Worm (Caenorhabditis elegans) whole organism, L2 larva: Measurements from ENCODE around the gene M03D4.4.
A peak's percentile ranks its signal among the peaks of the same experiment; 100 is the strongest.

ENCODE experiments used
- ZK546.5 ChIP-seq: sonication (generic microtip); optimal IDR thresholded peaks from 2 replicates; lab custom pipeline; 2017; ENCODE audit warnings: missing biosample characterization, missing genetic modification characterization
- aly-2 ChIP-seq: fragments of 150-350 bp; optimal IDR thresholded peaks from 2 replicates; lab custom pipeline; 2014; ENCODE audit warnings: missing biosample characterization, missing genetic modification characterization
- egl-27 ChIP-seq: sonication (generic microtip); optimal IDR thresholded peaks from 3 replicates; lab custom pipeline; 2017; ENCODE audit warnings: missing biosample characterization, missing genetic modification reagents, missing genetic modification characterization
- lin-39 ChIP-seq: fragments of 150-350 bp; optimal IDR thresholded peaks from 2 replicates; lab custom pipeline; 2014; ENCODE audit warnings: missing biosample characterization, missing genetic modification reagents, missing genetic modification characterization
- mdl-1 ChIP-seq, 2 experiments: fragments of 150-350 bp in 1 of 2; sonication (generic microtip) in 1 of 2; optimal IDR thresholded peaks; 2 replicates each; lab custom pipeline; 2017; ENCODE audit warnings: missing biosample characterization in 2 of 2, missing genetic modification characterization in 2 of 2
- nhr-129 ChIP-seq: fragments of 150-350 bp; optimal IDR thresholded peaks from 2 replicates; lab custom pipeline; 2014; ENCODE audit warnings: missing biosample characterization, missing genetic modification characterization
- nhr-23 ChIP-seq: fragments of 150-350 bp; optimal IDR thresholded peaks from 2 replicates; lab custom pipeline; 2014; ENCODE audit warnings: missing biosample characterization, missing genetic modification reagents, missing genetic modification characterization
- nhr-25 ChIP-seq: fragments of 150-350 bp; sonication (generic microtip); optimal IDR thresholded peaks from 3 replicates; lab custom pipeline; 2014; ENCODE audit warnings: missing biosample characterization, missing genetic modification characterization
- nhr-6 ChIP-seq: fragments of 150-350 bp; optimal IDR thresholded peaks from 2 replicates; lab custom pipeline; 2014; ENCODE audit warnings: missing biosample characterization, missing genetic modification characterization
- snpc-4 ChIP-seq: fragments of 150-350 bp; optimal IDR thresholded peaks from 2 replicates; lab custom pipeline; 2014; ENCODE audit warnings: missing biosample characterization, missing genetic modification characterization
- unc-55 ChIP-seq: fragments of 150-350 bp; sonication (generic microtip); optimal IDR thresholded peaks from 3 replicates; lab custom pipeline; 2014; ENCODE audit warnings: missing biosample characterization, missing genetic modification reagents, missing genetic modification characterization
- ztf-4 ChIP-seq: fragments of 150-350 bp; optimal IDR thresholded peaks from 2 replicates; lab custom pipeline; 2014; ENCODE audit warnings: missing biosample characterization, missing genetic modification characterization

DNA sequence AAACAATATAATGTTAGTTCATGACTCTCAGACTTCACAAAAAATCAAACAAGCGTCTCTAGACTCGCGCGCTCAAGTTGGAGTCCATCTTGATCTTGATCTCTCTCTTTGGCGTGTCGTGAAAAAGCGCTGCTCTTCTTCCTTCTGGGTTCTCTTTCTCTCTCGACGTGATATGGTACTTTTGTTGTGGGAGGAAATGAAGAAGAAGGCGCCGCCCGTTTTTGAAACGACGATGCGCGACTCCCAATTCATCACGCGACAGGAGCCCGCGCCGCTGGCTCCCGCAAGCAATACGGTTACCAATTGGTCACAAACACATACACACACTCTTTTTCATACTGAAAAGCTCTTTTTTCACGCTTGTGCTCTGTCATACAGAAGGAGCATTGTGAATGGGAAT lies 3.3 kb upstream of the M03D4.4 start:
- TF ChIP-seq ZK546.5 (tag; lab: Kevin White, UChicago), result no peak
- TF ChIP-seq lin-39 (tag; lab: Kevin White, UChicago), result no peak
- peak; percentile 26 for TF ChIP-seq nhr-129
- no peak for TF ChIP-seq egl-27
- no peak for TF ChIP-seq unc-55 (GFP tag; lab: Kevin White, UChicago)
- no peak for TF ChIP-seq nhr-6
- no peak for TF ChIP-seq aly-2 (tag; lab: Kevin White, UChicago)
- TF ChIP-seq mdl-1 (tag; optimal IDR thresholded peaks at IDR 0.05; lab: Kevin White, UChicago), result no peak
- TF ChIP-seq nhr-23 (tag; lab: Kevin White, UChicago), result no peak
- no peak for TF ChIP-seq nhr-25 (tag; lab: Kevin White, UChicago)
- TF ChIP-seq ztf-4, result no peak
- no peak for TF ChIP-seq snpc-4
